Worm (Caenorhabditis elegans): ENCODE results near the gene F33G12.3.

F33G12.3 gene

DNA sequence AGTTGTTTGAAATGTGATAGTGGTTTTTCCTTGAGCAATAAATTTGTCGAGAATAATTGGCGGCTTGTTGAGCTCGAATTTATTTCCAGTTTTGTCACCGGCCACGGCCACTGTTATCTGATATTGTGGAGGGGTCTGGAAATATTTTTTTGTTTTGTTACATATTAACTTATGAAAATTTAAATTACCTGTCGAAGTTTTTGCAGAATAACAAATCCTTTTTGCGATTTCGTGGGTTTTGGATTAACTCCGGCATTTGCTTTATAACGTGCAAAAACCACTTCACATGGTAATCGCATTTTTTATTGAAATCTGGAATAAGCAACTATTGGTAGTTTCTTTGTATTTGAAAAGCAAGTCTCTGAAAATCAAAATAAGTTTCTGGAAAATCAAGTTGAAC lies 2.3 kb upstream of the F33G12.3 start, which contains the start of gene lrr-1:
Gene lrr-1 (minus strand): TSS at position 312 of the 400 bp plus-strand sequence.
- TF ChIP-seq scrt-1 (GFP tag; IDR thresholded peaks at IDR 0.05): no peak
- no peak for TF ChIP-seq sea-1 (GFP tag; conservative IDR thresholded peaks at IDR 0.05)
- no peak for TF ChIP-seq B0310.2 (tag; optimal IDR thresholded peaks at IDR 0.05)

- peak; percentile 96 for TF ChIP-seq pes-1 (GFP tag; IDR thresholded peaks at IDR 0.05)
- peak; percentile 97 for TF ChIP-seq F13C5.2 (tag; optimal IDR thresholded peaks at IDR 0.05)
- TF ChIP-seq B0310.2 (tag; optimal IDR thresholded peaks at IDR 0.05): peak; percentile 94
- peak; percentile 92 for TF ChIP-seq ceh-36 (tag; optimal IDR thresholded peaks at IDR 0.05)
- peak; percentile 94 for TF ChIP-seq tbx-37 (GFP tag; conservative IDR thresholded peaks at IDR 0.05)
- peak; percentile 81 for TF ChIP-seq tra-4 (tag; optimal IDR thresholded peaks at IDR 0.05)
- TF ChIP-seq sea-1 (GFP tag; conservative IDR thresholded peaks at IDR 0.05): peak; percentile 92
- TF ChIP-seq flt-1 (GFP tag; IDR thresholded peaks at IDR 0.05): peak; percentile 91
- peak; percentile 98 for TF ChIP-seq hmg-4 (GFP tag; optimal IDR thresholded peaks at IDR 0.05)
- peak; percentile 83 for TF ChIP-seq hmbx-1 (tag; optimal IDR thresholded peaks at IDR 0.05)
- peak; percentile 91 for TF ChIP-seq ets-7 (tag; optimal IDR thresholded peaks at IDR 0.05)
- peak; percentile 96 for TF ChIP-seq aly-1 (tag; optimal IDR thresholded peaks at IDR 0.05)
- TF ChIP-seq hnd-1 (tag; optimal IDR thresholded peaks at IDR 0.05): peak; percentile 79
- peak; percentile 77 for TF ChIP-seq ceh-13 (GFP tag; optimal IDR thresholded peaks at IDR 0.05)
- TF ChIP-seq ama-1 (optimal IDR thresholded peaks at IDR 0.05): peak; percentile 74
- peak; percentile 95 for TF ChIP-seq scrt-1 (GFP tag; IDR thresholded peaks at IDR 0.05)
- peak; percentile 94 for TF ChIP-seq tbx-11 (GFP tag; IDR thresholded peaks at IDR 0.05)
These were observed 1.2 kb downstream of the F33G12.3 start for ce11 chrII:5032669-5033068.

- TF ChIP-seq pes-1 (GFP tag; IDR thresholded peaks at IDR 0.05): no peak
- no peak for TF ChIP-seq F13C5.2 (tag; optimal IDR thresholded peaks at IDR 0.05)
- TF ChIP-seq hmg-4 (GFP tag; optimal IDR thresholded peaks at IDR 0.05): no peak
- no peak for TF ChIP-seq ceh-36 (tag; optimal IDR thresholded peaks at IDR 0.05)
- TF ChIP-seq tbx-37 (GFP tag; conservative IDR thresholded peaks at IDR 0.05): no peak
These were observed 2.2 kb downstream of the F33G12.3 start, which contains the start of gene wdr-83 for ce11 chrII:5031612-5032011. Gene wdr-83, minus strand, starts transcription at chrII:5031712.

- TF ChIP-seq hnd-1 (tag; optimal IDR thresholded peaks at IDR 0.05): no peak
- TF ChIP-seq sea-1 (GFP tag; conservative IDR thresholded peaks at IDR 0.05): no peak
- TF ChIP-seq scrt-1 (GFP tag; IDR thresholded peaks at IDR 0.05): no peak
- no peak for TF ChIP-seq ceh-13 (GFP tag; optimal IDR thresholded peaks at IDR 0.05)
- TF ChIP-seq ama-1 (optimal IDR thresholded peaks at IDR 0.05): no peak
- no peak for TF ChIP-seq ceh-36 (tag; optimal IDR thresholded peaks at IDR 0.05)
- no peak for TF ChIP-seq B0310.2 (tag; optimal IDR thresholded peaks at IDR 0.05)
- no peak for TF ChIP-seq ets-7 (tag; optimal IDR thresholded peaks at IDR 0.05)
- TF ChIP-seq tra-4 (tag; optimal IDR thresholded peaks at IDR 0.05): no peak
- no peak for TF ChIP-seq hmbx-1 (tag; optimal IDR thresholded peaks at IDR 0.05)
- TF ChIP-seq aly-1 (tag; optimal IDR thresholded peaks at IDR 0.05): no peak
- no peak for TF ChIP-seq F13C5.2 (tag; optimal IDR thresholded peaks at IDR 0.05)
- TF ChIP-seq tbx-37 (GFP tag; conservative IDR thresholded peaks at IDR 0.05): no peak
- TF ChIP-seq hmg-4 (GFP tag; optimal IDR thresholded peaks at IDR 0.05): no peak
These were observed 5.9 kb downstream of the F33G12.3 start for ce11 chrII:5027952-5028351.

ce11 chrII:5022381-5022855 lies 11.4 kb downstream of the F33G12.3 start, which contains the start of the genes nsy-1 and F59A6.13:
Gene nsy-1, plus strand, starts transcription at chrII:5022757.
Gene F59A6.13, plus strand, starts transcription at chrII:5022805.
- TF ChIP-seq flt-1 (GFP tag; IDR thresholded peaks at IDR 0.05) (no peak), tbx-11 (GFP tag; IDR thresholded peaks at IDR 0.05) (no peak), pes-1 (GFP tag; IDR thresholded peaks at IDR 0.05) (no peak), tra-4 (tag; optimal IDR thresholded peaks at IDR 0.05) (no peak), aly-1 (tag; optimal IDR thresholded peaks at IDR 0.05) (no peak), tbx-37 (GFP tag; conservative IDR thresholded peaks at IDR 0.05) (no peak), ama-1 (optimal IDR thresholded peaks at IDR 0.05) (no peak), F13C5.2 (tag; optimal IDR thresholded peaks at IDR 0.05) (no peak), ets-7 (tag; optimal IDR thresholded peaks at IDR 0.05) (no peak), ceh-13 (GFP tag; optimal IDR thresholded peaks at IDR 0.05) (no peak), scrt-1 (GFP tag; IDR thresholded peaks at IDR 0.05) (no peak), sea-1 (GFP tag; conservative IDR thresholded peaks at IDR 0.05) (no peak), hmbx-1 (tag; optimal IDR thresholded peaks at IDR 0.05) (no peak), hmg-4 (GFP tag; optimal IDR thresholded peaks at IDR 0.05) (no peak)

- TF ChIP-seq pes-1 (GFP tag; IDR thresholded peaks at IDR 0.05): no peak
- TF ChIP-seq hmbx-1 (tag; optimal IDR thresholded peaks at IDR 0.05): no peak
- TF ChIP-seq ceh-13 (GFP tag; optimal IDR thresholded peaks at IDR 0.05): no peak
- TF ChIP-seq tra-4 (tag; optimal IDR thresholded peaks at IDR 0.05): no peak
- TF ChIP-seq F13C5.2 (tag; optimal IDR thresholded peaks at IDR 0.05): no peak
- no peak for TF ChIP-seq hnd-1 (tag; optimal IDR thresholded peaks at IDR 0.05)
- no peak for TF ChIP-seq ets-7 (tag; optimal IDR thresholded peaks at IDR 0.05)
- no peak for TF ChIP-seq B0310.2 (tag; optimal IDR thresholded peaks at IDR 0.05)
- no peak for TF ChIP-seq ama-1 (optimal IDR thresholded peaks at IDR 0.05)
- TF ChIP-seq tbx-37 (GFP tag; conservative IDR thresholded peaks at IDR 0.05): no peak
These were observed 12.3 kb downstream of the F33G12.3 start for ce11 chrII:5021518-5021917.

DNA sequence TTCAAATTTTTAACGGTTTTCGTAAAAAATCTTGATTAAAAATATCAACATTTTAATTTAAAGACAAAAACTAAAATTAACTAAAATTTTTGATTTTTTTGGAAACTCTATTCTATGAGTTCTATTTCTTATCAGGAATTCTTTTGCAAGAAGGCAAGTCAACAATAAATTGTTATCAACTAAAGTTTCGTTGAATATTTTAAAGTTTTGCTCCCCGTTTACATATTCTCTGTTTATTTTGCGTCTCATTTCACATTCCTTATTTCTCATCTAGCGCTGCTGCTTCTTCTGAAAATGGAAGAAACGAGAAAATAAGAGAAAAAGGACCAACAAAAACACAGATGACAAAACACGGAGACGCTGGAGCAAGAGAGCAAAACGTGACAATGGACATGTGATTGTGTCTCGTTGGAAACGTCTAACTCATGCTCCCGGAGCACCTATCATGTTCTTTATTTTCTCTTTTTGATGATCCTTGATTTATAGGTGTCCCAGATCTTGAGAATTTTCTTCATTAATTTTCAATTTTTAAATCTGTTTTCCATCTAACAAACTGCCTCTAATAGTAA lies 13.2 kb downstream of the F33G12.3 start:
- TF ChIP-seq sea-1 (GFP tag; conservative IDR thresholded peaks at IDR 0.05): no peak
- TF ChIP-seq hmg-4 (GFP tag; optimal IDR thresholded peaks at IDR 0.05): no peak
